Worm (Caenorhabditis elegans) whole organism, L1 larva: ENCODE results near the gene ZC317.2.

Experiments used
- ces-1 ChIP-seq: fragments of 150-350 bp; optimal IDR thresholded peaks from 2 replicates; lab custom pipeline; 2014; ENCODE audit warnings: missing biosample characterization, missing genetic modification reagents, missing genetic modification characterization

Gene ZC317.2

ce11 chrV:5509966-5510365 lies 50.1 kb downstream of the ZC317.2 start:
- TF ChIP-seq ces-1, result no peak
